Fruit fly (Drosophila melanogaster) whole organism, embryonic: ENCODE measurements around the gene Tim9b.

ENCODE experiments used
- Bgb ChIP-seq: fragments of 200-800 bp; sonication (Bioruptor generic); IDR thresholded peaks from 2 replicates; pipeline ENCODE4 v1.3.6; 2022; ENCODE audit warnings: missing biosample characterization, missing genetic modification characterization; ENCODE audit not compliant: partially characterized antibody
- CG1024 ChIP-seq: fragments of 200-800 bp; sonication (Bioruptor generic); IDR thresholded peaks from 2 replicates; pipeline ENCODE4 v1.3.6; 2022; ENCODE audit warnings: missing biosample characterization, missing genetic modification characterization
- CG10654 ChIP-seq: fragments of 200-800 bp; sonication (Bioruptor generic); optimal IDR thresholded peaks from 2 replicates; lab custom pipeline; 2016; ENCODE audit warnings: missing biosample characterization, missing genetic modification characterization
- CG11093 ChIP-seq: fragments of 200-800 bp; sonication (Bioruptor generic); IDR thresholded peaks from 3 replicates; pipeline ENCODE4 v1.3.6; 2022; ENCODE audit warnings: missing biosample characterization, missing genetic modification characterization
- CG11398 ChIP-seq: fragments of 200-800 bp; sonication (Bioruptor generic); optimal IDR thresholded peaks from 2 replicates; lab custom pipeline; 2016; ENCODE audit warnings: missing biosample characterization, missing genetic modification characterization
- CG11560 ChIP-seq: fragments of 200-800 bp; sonication (Bioruptor generic); IDR thresholded peaks from 3 replicates; pipeline ENCODE4 v1.3.6; 2022; ENCODE audit warnings: missing biosample characterization, missing genetic modification characterization
- CG13287 ChIP-seq: fragments of 200-800 bp; sonication (Bioruptor generic); IDR thresholded peaks from 2 replicates; pipeline ENCODE4 v1.3.6; 2022; ENCODE audit warnings: missing biosample characterization, missing genetic modification characterization; ENCODE audit not compliant: partially characterized antibody
- CG13624 ChIP-seq: fragments of 200-800 bp; sonication (Bioruptor generic); optimal IDR thresholded peaks from 2 replicates; lab custom pipeline; 2016; ENCODE audit warnings: missing biosample characterization, missing genetic modification characterization
- CG14050 ChIP-seq: fragments of 200-800 bp; sonication (Bioruptor generic); IDR thresholded peaks from 3 replicates; pipeline ENCODE4 v1.3.6; 2022; ENCODE audit warnings: missing biosample characterization, missing genetic modification characterization
- CG14667 ChIP-seq: fragments of 200-800 bp; sonication (Bioruptor generic); IDR thresholded peaks from 2 replicates; pipeline ENCODE4 v1.3.6; 2022; ENCODE audit warnings: missing biosample characterization, missing genetic modification characterization
- CG1832 ChIP-seq: fragments of 200-800 bp; sonication (Bioruptor generic); optimal IDR thresholded peaks from 2 replicates; lab custom pipeline; 2017; ENCODE audit warnings: missing biosample characterization, mild to moderate bottlenecking, missing genetic modification characterization, inconsistent platforms
- CG2875 ChIP-seq: fragments of 200-800 bp; sonication (Bioruptor generic); optimal IDR thresholded peaks from 2 replicates; lab custom pipeline; 2017; ENCODE audit warnings: missing biosample characterization, mild to moderate bottlenecking, missing genetic modification characterization, missing genetic modification reagents
- CG32772 ChIP-seq: fragments of 200-800 bp; sonication (Bioruptor generic); IDR thresholded peaks from 2 replicates; pipeline ENCODE4 v1.3.6; 2022; ENCODE audit warnings: missing biosample characterization, missing genetic modification characterization
- CG3407 ChIP-seq: fragments of 200-800 bp; sonication (Bioruptor generic); optimal IDR thresholded peaks from 2 replicates; lab custom pipeline; 2018; ENCODE audit warnings: missing biosample characterization, mild to moderate bottlenecking, missing genetic modification characterization
- CG4820 ChIP-seq: fragments of 200-800 bp; sonication (Bioruptor generic); optimal IDR thresholded peaks from 3 replicates; lab custom pipeline; 2016; ENCODE audit warnings: missing biosample characterization, missing genetic modification characterization
- CG6791 ChIP-seq: fragments of 200-800 bp; sonication (Bioruptor generic); IDR thresholded peaks from 3 replicates; pipeline ENCODE4 v1.3.6; 2022; ENCODE audit warnings: missing biosample characterization, missing genetic modification characterization; ENCODE audit not compliant: partially characterized antibody
- CG7987 ChIP-seq: fragments of 200-800 bp; sonication (Bioruptor generic); optimal IDR thresholded peaks from 2 replicates; lab custom pipeline; 2018; ENCODE audit warnings: missing biosample characterization, mild to moderate bottlenecking, missing genetic modification characterization, moderate library complexity
- CG8478 ChIP-seq: fragments of >200 bp; optimal IDR thresholded peaks from 2 replicates; lab custom pipeline; 2018
- CoRest ChIP-seq: fragments of 200-800 bp; sonication (Bioruptor generic); optimal IDR thresholded peaks from 3 replicates; lab custom pipeline; 2018; ENCODE audit warnings: missing biosample characterization, mild to moderate bottlenecking, missing genetic modification characterization, moderate library complexity
- D19B ChIP-seq: fragments of 200-800 bp; sonication (Bioruptor generic); optimal IDR thresholded peaks from 2 replicates; lab custom pipeline; 2017; ENCODE audit warnings: missing biosample characterization, mild to moderate bottlenecking, missing genetic modification characterization
- Dbx ChIP-seq: fragments of 200-800 bp; sonication (Bioruptor generic); IDR thresholded peaks from 3 replicates; pipeline ENCODE4 v1.3.6; 2022; ENCODE audit warnings: missing biosample characterization, missing genetic modification characterization
- Deaf1 ChIP-seq: fragments of 200-800 bp; optimal IDR thresholded peaks from 3 replicates; lab custom pipeline; 2019; ENCODE audit warnings: missing biosample characterization, mild to moderate bottlenecking, missing genetic modification characterization, moderate library complexity
- Dip3 ChIP-seq: fragments of 200-800 bp; sonication (Bioruptor generic); optimal IDR thresholded peaks from 3 replicates; lab custom pipeline; 2016; ENCODE audit warnings: missing biosample characterization, missing genetic modification characterization
- Dll ChIP-seq: fragments of 200-800 bp; sonication (Bioruptor generic); IDR thresholded peaks from 4 replicates; pipeline ENCODE4 v1.3.6; 2022; ENCODE audit warnings: missing biosample characterization, missing genetic modification characterization; ENCODE audit not compliant: partially characterized antibody
- HLHmδ ChIP-seq: fragments of 200-800 bp; sonication (Bioruptor generic); optimal IDR thresholded peaks from 2 replicates; lab custom pipeline; 2018; ENCODE audit warnings: missing biosample characterization, mild to moderate bottlenecking, missing genetic modification characterization, moderate library complexity
- Hand ChIP-seq: fragments of 200-800 bp; sonication (Bioruptor generic); optimal IDR thresholded peaks from 2 replicates; lab custom pipeline; 2017; ENCODE audit warnings: mild to moderate bottlenecking, missing biosample characterization, missing genetic modification reagents, missing genetic modification characterization
- Jarid2 ChIP-seq: fragments of 200-800 bp; sonication (Bioruptor generic); optimal IDR thresholded peaks from 3 replicates; lab custom pipeline; 2017; ENCODE audit warnings: mild to moderate bottlenecking, missing biosample characterization, missing genetic modification reagents, missing genetic modification characterization
- Med ChIP-seq: fragments of 200-800 bp; sonication (Bioruptor generic); peaks from one replicate; lab custom pipeline; 2016; ENCODE audit warnings: missing biosample characterization, missing genetic modification characterization, mild to moderate bottlenecking, inconsistent platforms, moderate library complexity
- Meics ChIP-seq: fragments of 200-800 bp; sonication (Bioruptor generic); optimal IDR thresholded peaks from 2 replicates; lab custom pipeline; 2017; ENCODE audit warnings: missing biosample characterization, mild to moderate bottlenecking, missing genetic modification characterization
- Rx ChIP-seq: fragments of 200-800 bp; sonication (Bioruptor generic); IDR thresholded peaks from 2 replicates; pipeline ENCODE4 v1.3.6; 2022; ENCODE audit warnings: missing biosample characterization, missing genetic modification characterization
- Sin3A ChIP-seq: fragments of >200 bp; optimal IDR thresholded peaks from 2 replicates; lab custom pipeline; 2018
- ab ChIP-seq: fragments of 200-800 bp; sonication (Bioruptor generic); optimal IDR thresholded peaks from 2 replicates; lab custom pipeline; 2016; ENCODE audit warnings: missing biosample characterization, missing genetic modification characterization
- abd-A ChIP-seq: fragments of 200-800 bp; sonication (Bioruptor generic); optimal IDR thresholded peaks from 3 replicates; lab custom pipeline; 2019; ENCODE audit warnings: missing biosample characterization, mild to moderate bottlenecking, missing genetic modification characterization, moderate library complexity
- ase ChIP-seq: fragments of 200-800 bp; sonication (Bioruptor generic); IDR thresholded peaks from 3 replicates; pipeline ENCODE4 v1.3.6; 2022; ENCODE audit warnings: missing biosample characterization, missing genetic modification characterization
- cad ChIP-seq: fragments of >200 bp; optimal IDR thresholded peaks from 2 replicates; lab custom pipeline; 2017; ENCODE audit warnings: missing biosample characterization, missing genetic modification characterization
- cas ChIP-seq: fragments of 200-800 bp; sonication (Bioruptor generic); IDR thresholded peaks from 2 replicates; pipeline ENCODE4 v1.3.6; 2022; ENCODE audit warnings: missing biosample characterization, missing genetic modification characterization
- chinmo ChIP-seq: fragments of 200-800 bp; sonication (Bioruptor generic); IDR thresholded peaks from 4 replicates; pipeline ENCODE4 v1.3.6; 2022; ENCODE audit warnings: missing biosample characterization, missing genetic modification characterization; ENCODE audit not compliant: partially characterized antibody
- ci ChIP-seq: fragments of 200-800 bp; sonication (Bioruptor generic); IDR thresholded peaks from 3 replicates; pipeline ENCODE4 v1.3.6; 2022; ENCODE audit warnings: missing biosample characterization, missing genetic modification characterization
- fd102C ChIP-seq: fragments of 200-800 bp; sonication (Bioruptor generic); optimal IDR thresholded peaks from 2 replicates; lab custom pipeline; 2018; ENCODE audit warnings: missing biosample characterization, mild to moderate bottlenecking, missing genetic modification characterization, moderate library complexity
- ham ChIP-seq: fragments of 200-800 bp; sonication (Bioruptor generic); IDR thresholded peaks from 2 replicates; pipeline ENCODE4 v1.3.6; 2022; ENCODE audit warnings: missing biosample characterization, missing genetic modification characterization
- nom ChIP-seq: fragments of 200-800 bp; sonication (Bioruptor generic); optimal IDR thresholded peaks from 2 replicates; lab custom pipeline; 2017; ENCODE audit warnings: missing biosample characterization, missing genetic modification characterization, mild to moderate bottlenecking, moderate library complexity, missing genetic modification reagents
- onecut ChIP-seq: fragments of 200-800 bp; sonication (Bioruptor generic); IDR thresholded peaks from 2 replicates; pipeline ENCODE4 v1.3.6; 2022; ENCODE audit warnings: missing biosample characterization, missing genetic modification characterization
- rib ChIP-seq: fragments of 200-800 bp; sonication (Bioruptor generic); IDR thresholded peaks from 2 replicates; pipeline ENCODE4 v1.3.6; 2022; ENCODE audit warnings: missing biosample characterization, missing genetic modification characterization
- row ChIP-seq: fragments of 200-800 bp; sonication (Bioruptor generic); IDR thresholded peaks from 3 replicates; pipeline ENCODE4 v1.3.6; 2022; ENCODE audit warnings: missing biosample characterization, missing genetic modification characterization
- ttk ChIP-seq: fragments of 200-800 bp; sonication (Bioruptor generic); IDR thresholded peaks from 2 replicates; pipeline ENCODE4 v2.1.2; 2022; ENCODE audit warnings: missing biosample characterization, missing genetic modification characterization
- unc-4 ChIP-seq: fragments of 200-800 bp; sonication (Bioruptor generic); IDR thresholded peaks from 2 replicates; pipeline ENCODE4 v1.3.6; 2022; ENCODE audit warnings: missing biosample characterization, missing genetic modification characterization; ENCODE audit not compliant: partially characterized antibody
- z ChIP-seq: fragments of 200-800 bp; sonication (Bioruptor generic); IDR thresholded peaks from 3 replicates; pipeline ENCODE4 v1.3.6; 2022; ENCODE audit warnings: missing biosample characterization, missing genetic modification characterization

The Tim9b gene

DNA sequence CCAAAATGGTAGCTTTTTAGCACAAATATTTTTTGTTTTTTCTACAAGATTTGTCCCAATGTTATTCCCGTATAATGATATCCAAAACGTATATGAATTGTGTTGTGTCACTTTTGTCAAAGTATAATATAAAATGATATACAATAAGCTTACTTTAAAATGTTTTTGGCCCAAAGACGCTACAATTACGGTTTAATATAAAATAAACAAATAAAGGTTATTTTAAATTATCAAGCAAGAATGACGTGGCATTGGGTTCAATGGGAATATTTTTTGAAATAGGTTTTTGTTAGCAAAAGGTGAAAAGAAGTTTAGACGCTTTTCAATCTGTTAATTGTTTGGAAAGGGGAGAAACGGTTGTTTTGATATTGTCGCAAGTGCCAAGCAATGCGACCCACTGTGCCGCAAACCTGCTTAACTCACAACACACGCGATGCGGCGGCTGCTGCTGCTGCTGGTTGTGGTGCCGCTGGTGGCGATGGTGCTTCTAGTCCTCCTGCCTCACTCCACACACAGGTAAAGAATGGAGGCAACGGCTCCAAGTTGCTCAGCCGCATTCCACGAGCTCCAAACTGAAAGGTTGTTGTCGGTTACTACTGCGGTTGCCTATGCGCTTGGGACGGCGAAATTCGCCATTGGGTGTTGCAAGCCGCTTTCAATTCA is 45.0 kb upstream of the Tim9b start (continued):
- TF ChIP-seq row (GFP tag; lab: Robert Waterston, UW) (peak; percentile 71), CG7987 (no peak), ase (GFP tag; lab: Robert Waterston, UW) (no peak), ttk (GFP tag; lab: Robert Waterston, UW) (no peak)

DNA sequence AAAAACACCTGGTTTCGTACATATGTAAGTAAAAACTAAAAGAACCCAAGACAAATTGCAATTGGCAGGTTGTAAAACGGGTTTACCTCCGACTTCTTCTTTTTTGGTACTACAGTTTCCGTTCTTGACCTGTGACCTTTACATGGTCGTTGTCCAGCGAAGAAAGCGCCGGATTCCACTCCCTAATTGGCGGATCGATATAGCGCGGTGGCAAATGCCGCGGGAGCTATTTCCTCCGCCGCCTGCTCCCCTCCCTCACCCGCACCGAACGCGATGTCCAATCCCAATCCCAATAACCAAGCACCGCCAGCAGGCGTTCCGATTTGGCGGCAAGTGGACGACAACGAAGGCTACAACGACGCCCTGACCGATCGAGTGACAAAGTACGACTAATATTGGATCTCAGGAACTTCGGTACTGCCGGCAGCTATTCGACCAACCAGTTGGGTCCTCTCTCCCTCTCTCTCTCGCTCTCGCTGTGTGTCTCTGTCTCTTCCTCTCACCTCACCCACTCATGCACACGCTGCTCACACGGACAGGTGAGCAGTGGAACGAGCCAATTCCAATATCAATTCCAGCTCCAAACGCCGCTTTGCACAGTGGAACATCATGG is 44.4 kb upstream of the Tim9b start:
- TF ChIP-seq Deaf1 (tag; lab: Kevin White, UChicago): peak; percentile 74
- TF ChIP-seq fd102C (GFP tag; lab: Kevin White, UChicago): no peak
- no peak for TF ChIP-seq CG2875 (GFP tag; lab: Kevin White, UChicago)
- no peak for TF ChIP-seq CG11398 (GFP tag; lab: Kevin White, UChicago)
- no peak for TF ChIP-seq CG3407 (GFP tag; lab: Kevin White, UChicago)
- no peak for TF ChIP-seq CG10654 (GFP tag; lab: Kevin White, UChicago)
- no peak for TF ChIP-seq Meics (GFP tag; lab: Kevin White, UChicago)
- peak; percentile 40; the same call in 1 of the 2 replicates for TF ChIP-seq unc-4 (GFP tag; lab: Robert Waterston, UW)
- TF ChIP-seq HLHmδ (GFP tag; lab: Kevin White, UChicago): peak; percentile 85
- TF ChIP-seq Dip3: no peak
- TF ChIP-seq chinmo: 0 out of 4 replicates have a peak, but pooled peaks have one; percentile 52
- peak; percentile 43 for TF ChIP-seq Med (GFP tag; lab: Kevin White, UChicago)
- TF ChIP-seq Rx (GFP tag; lab: Robert Waterston, UW): no peak
- no peak for TF ChIP-seq Hand
- peak; percentile 29 for TF ChIP-seq nom (GFP tag; lab: Kevin White, UChicago)
- TF ChIP-seq ham (GFP tag; lab: Robert Waterston, UW): no peak
- TF ChIP-seq CG1832 (GFP tag; lab: Kevin White, UChicago): peak; percentile 69
- TF ChIP-seq CG13287 (GFP tag; lab: Robert Waterston, UW): peak; percentile 35; the same call in 1 of the 2 replicates
- TF ChIP-seq cas (GFP tag; lab: Robert Waterston, UW): 0 out of 2 replicates have a peak, but pooled peaks have one; percentile 32
- TF ChIP-seq D19B (GFP tag; lab: Kevin White, UChicago): no peak
- peak; percentile 32; the same call in 1 of the 2 replicates for TF ChIP-seq Bgb (GFP tag; lab: Robert Waterston, UW)
- 0 out of 4 replicates have a peak, but pooled peaks have one; percentile 18 for TF ChIP-seq Dll
- TF ChIP-seq ci: peak; percentile 58; the same call in 2 of the 3 replicates
- no peak for TF ChIP-seq CG14667 (GFP tag; lab: Robert Waterston, UW)
- TF ChIP-seq rib: no peak
- TF ChIP-seq CG14050: no peak
- no peak for TF ChIP-seq CG11560
- no peak for TF ChIP-seq CG11093 (GFP tag; lab: Robert Waterston, UW)
- no peak for TF ChIP-seq CG1024 (GFP tag; lab: Robert Waterston, UW)
- peak; percentile 82 for TF ChIP-seq Jarid2 (GFP tag; lab: Kevin White, UChicago)
- peak; percentile 18 for TF ChIP-seq CG13624
- peak; percentile 26 for TF ChIP-seq CG8478 (lab: Kevin White, UChicago)
- no peak for TF ChIP-seq abd-A (tag; lab: Kevin White, UChicago)
- no peak for TF ChIP-seq ab (GFP tag; lab: Kevin White, UChicago)
- TF ChIP-seq CG6791 (GFP tag; lab: Robert Waterston, UW): peak; percentile 47; the same call in 1 of the 3 replicates
- 0 out of 2 replicates have a peak, but pooled peaks have one; percentile 9 for TF ChIP-seq onecut (GFP tag; lab: Robert Waterston, UW)
- 0 out of 3 replicates have a peak, but pooled peaks have one; percentile 29 for TF ChIP-seq Dbx (GFP tag; lab: Robert Waterston, UW)
- TF ChIP-seq Sin3A (lab: Kevin White, UChicago): no peak
- TF ChIP-seq CoRest (tag; lab: Kevin White, UChicago): no peak
- no peak for TF ChIP-seq CG32772 (GFP tag; lab: Robert Waterston, UW)
- TF ChIP-seq cad: no peak
- peak; percentile 51; the same call in 1 of the 3 replicates for TF ChIP-seq z (GFP tag; lab: Robert Waterston, UW)
- no peak for TF ChIP-seq CG4820 (GFP tag; lab: Kevin White, UChicago)
